Worm (Caenorhabditis elegans): ENCODE data around the gene C50E3.5.

ce11 chrV:7548017-7548416 lies 39.8 kb upstream of the C50E3.5 start:
- no peak for TF ChIP-seq pha-4 (tag; optimal IDR thresholded peaks at IDR 0.05)
- no peak for TF ChIP-seq ceh-22 (tag; optimal IDR thresholded peaks at IDR 0.05)
- TF ChIP-seq elt-2 (tag; optimal IDR thresholded peaks at IDR 0.05) = peak; percentile 72
- no peak for TF ChIP-seq ceh-45 (GFP tag; IDR thresholded peaks at IDR 0.05)
- no peak for TF ChIP-seq pax-1 (tag; optimal IDR thresholded peaks at IDR 0.05)
